Worm (Caenorhabditis elegans): ENCODE data around the gene F10G2.2.

DNA sequence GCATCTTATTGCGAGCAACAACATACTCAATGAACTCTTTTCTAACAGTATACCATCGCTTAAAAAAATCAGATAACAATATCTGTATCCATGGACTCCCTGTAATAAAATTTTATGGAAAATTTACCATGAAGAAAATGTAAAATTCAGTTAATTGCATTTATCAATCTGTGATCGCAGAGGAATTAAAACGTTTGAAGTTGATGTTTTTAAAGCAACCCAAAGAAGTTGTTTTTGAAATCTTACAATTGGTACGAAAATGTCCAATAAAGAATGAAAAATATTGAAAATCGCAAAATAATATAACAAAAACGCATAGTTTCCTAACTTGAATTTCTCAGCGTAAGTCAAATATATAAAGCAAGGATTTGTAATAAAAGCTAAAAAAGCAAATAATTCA lies 33.7 kb upstream of the F10G2.2 start, which contains the start of gene srj-32:
- TF ChIP-seq pqm-1 (tag; optimal IDR thresholded peaks at IDR 0.05) (no peak), nhr-77 (tag; optimal IDR thresholded peaks at IDR 0.05) (no peak), alr-1 (tag; optimal IDR thresholded peaks at IDR 0.05; ENCODE audit: borderline replicate concordance) (no peak), nhr-11 (tag; optimal IDR thresholded peaks at IDR 0.05) (no peak), lsy-2 (tag; optimal IDR thresholded peaks at IDR 0.05) (no peak), nhr-237 (tag; optimal IDR thresholded peaks at IDR 0.05) (no peak), egl-27 (tag; optimal IDR thresholded peaks at IDR 0.05) (no peak), skn-1 (tag; optimal IDR thresholded peaks at IDR 0.05) (no peak), nhr-28 (tag; optimal IDR thresholded peaks at IDR 0.05) (no peak)
